Worm (Caenorhabditis elegans) whole organism, late embryonic: ENCODE measurements around the gene rpn-12.

Source experiments
- C38D4.7 ChIP-seq: fragments of 200-800 bp; sonication (Bioruptor generic); optimal IDR thresholded peaks from 2 replicates; lab custom pipeline; 2018; ENCODE audit warnings: mild to moderate bottlenecking, missing genetic modification characterization, moderate library complexity, missing compliant biosample characterization
- F13H6.1 ChIP-seq: sonication (generic microtip); optimal IDR thresholded peaks from 2 replicates; lab custom pipeline; 2016; ENCODE audit warnings: missing genetic modification characterization, missing compliant biosample characterization
- K02D7.2 ChIP-seq: sonication (generic microtip); optimal IDR thresholded peaks from 2 replicates; lab custom pipeline; 2017; ENCODE audit warnings: mild to moderate bottlenecking, missing genetic modification characterization, missing compliant biosample characterization
- Y22D7AL.16 ChIP-seq: sonication (generic microtip); optimal IDR thresholded peaks from 2 replicates; lab custom pipeline; 2016; ENCODE audit warnings: missing genetic modification characterization, missing compliant biosample characterization
- ama-1 ChIP-seq: fragments of 150-350 bp; optimal IDR thresholded peaks from 2 replicates; lab custom pipeline; 2014
- ceh-14 ChIP-seq: sonication (generic microtip); optimal IDR thresholded peaks from 2 replicates; lab custom pipeline; 2016; ENCODE audit warnings: missing genotype, missing genetic modification characterization, missing compliant biosample characterization
- ceh-18 ChIP-seq: sonication (generic microtip); optimal IDR thresholded peaks from 2 replicates; lab custom pipeline; 2016; ENCODE audit warnings: missing genetic modification characterization, missing compliant biosample characterization
- ceh-19 ChIP-seq: fragments of 200-800 bp; sonication (Bioruptor generic); optimal IDR thresholded peaks from 2 replicates; lab custom pipeline; 2018; ENCODE audit warnings: mild to moderate bottlenecking, missing genetic modification characterization, missing compliant biosample characterization
- ceh-2 ChIP-seq: sonication (generic microtip); optimal IDR thresholded peaks from 2 replicates; lab custom pipeline; 2016; ENCODE audit warnings: missing genotype, missing genetic modification characterization, missing compliant biosample characterization
- ceh-34 ChIP-seq: sonication (generic microtip); optimal IDR thresholded peaks from 2 replicates; lab custom pipeline; 2016; ENCODE audit warnings: mild to moderate bottlenecking, missing genetic modification characterization, missing compliant biosample characterization
- ceh-45 ChIP-seq: fragments of 200-800 bp; sonication (Bioruptor generic); IDR thresholded peaks from 2 replicates; pipeline ENCODE4 v1.3.6; 2022; ENCODE audit warnings: missing genetic modification reagents, missing genetic modification characterization, missing compliant biosample characterization
- ceh-48 ChIP-seq: sonication (generic microtip); optimal IDR thresholded peaks from 2 replicates; lab custom pipeline; 2016; ENCODE audit warnings: missing genetic modification characterization, inconsistent platforms, missing compliant biosample characterization
- dmd-4 ChIP-seq: sonication (generic microtip); optimal IDR thresholded peaks from 2 replicates; lab custom pipeline; 2016; ENCODE audit warnings: borderline replicate concordance, missing genetic modification characterization, missing compliant biosample characterization
- dve-1 ChIP-seq: sonication (generic microtip); optimal IDR thresholded peaks from 2 replicates; lab custom pipeline; 2017; ENCODE audit warnings: antibody characterized with exemption, mild to moderate bottlenecking, missing genetic modification characterization, missing compliant biosample characterization
- elt-4 ChIP-seq: sonication (generic microtip); optimal IDR thresholded peaks from 2 replicates; lab custom pipeline; 2016; ENCODE audit warnings: missing genetic modification characterization, missing compliant biosample characterization
- ets-4 ChIP-seq: sonication (generic microtip); optimal IDR thresholded peaks from 2 replicates; lab custom pipeline; 2016; ENCODE audit warnings: missing genetic modification characterization, missing compliant biosample characterization
- eyg-1 ChIP-seq: sonication (generic microtip); optimal IDR thresholded peaks from 2 replicates; lab custom pipeline; 2016; ENCODE audit warnings: missing genotype, missing genetic modification characterization, missing compliant biosample characterization
- fkh-10 ChIP-seq: fragments of 150-350 bp; optimal IDR thresholded peaks from 2 replicates; lab custom pipeline; 2014; ENCODE audit warnings: missing biosample characterization, missing genetic modification reagents, missing genetic modification characterization
- gmeb-2 ChIP-seq: sonication (generic microtip); optimal IDR thresholded peaks from 2 replicates; lab custom pipeline; 2016; ENCODE audit warnings: missing genetic modification characterization, inconsistent platforms, missing compliant biosample characterization
- hlh-15 ChIP-seq: sonication (generic microtip); optimal IDR thresholded peaks from 2 replicates; lab custom pipeline; 2016; ENCODE audit warnings: missing genetic modification characterization, missing compliant biosample characterization
- hlh-30 ChIP-seq: sonication (generic microtip); optimal IDR thresholded peaks from 2 replicates; lab custom pipeline; 2017; ENCODE audit warnings: antibody characterized with exemption, missing genetic modification characterization, missing compliant biosample characterization; ENCODE audit not compliant: insufficient read depth
- lim-6 ChIP-seq: sonication (generic microtip); optimal IDR thresholded peaks from 2 replicates; lab custom pipeline; 2016; ENCODE audit warnings: missing genetic modification characterization, missing compliant biosample characterization
- lin-11 ChIP-seq: fragments of 200-800 bp; sonication (Bioruptor generic); optimal IDR thresholded peaks from 2 replicates; lab custom pipeline; 2018; ENCODE audit warnings: mild to moderate bottlenecking, missing genetic modification characterization, missing compliant biosample characterization
- mec-3 ChIP-seq: sonication (generic microtip); optimal IDR thresholded peaks from 2 replicates; lab custom pipeline; 2016; ENCODE audit warnings: borderline replicate concordance, missing genetic modification characterization, missing compliant biosample characterization
- npax-4 ChIP-seq: sonication (generic microtip); optimal IDR thresholded peaks from 2 replicates; lab custom pipeline; 2016; ENCODE audit warnings: missing genetic modification characterization, missing compliant biosample characterization
- pag-3 ChIP-seq: sonication (generic microtip); optimal IDR thresholded peaks from 2 replicates; lab custom pipeline; 2016; ENCODE audit warnings: missing compliant biosample characterization, missing genetic modification characterization, borderline replicate concordance
- pax-1 ChIP-seq: fragments of 150-350 bp; optimal IDR thresholded peaks from 2 replicates; lab custom pipeline; 2014; ENCODE audit warnings: missing biosample characterization, missing genetic modification characterization
- pha-2 ChIP-seq: sonication (generic microtip); optimal IDR thresholded peaks from 2 replicates; lab custom pipeline; 2017; ENCODE audit warnings: mild to moderate bottlenecking, missing genetic modification characterization, missing compliant biosample characterization
- pha-4 ChIP-seq: fragments of 150-350 bp; optimal IDR thresholded peaks from 2 replicates; lab custom pipeline; 2018; ENCODE audit warnings: missing biosample characterization, missing genetic modification reagents, missing genetic modification characterization
- pqm-1 ChIP-seq: sonication (generic microtip); optimal IDR thresholded peaks from 2 replicates; lab custom pipeline; 2016; ENCODE audit warnings: missing genetic modification characterization, missing compliant biosample characterization
- pros-1 ChIP-seq: fragments of 150-350 bp; optimal IDR thresholded peaks from 2 replicates; lab custom pipeline; 2014; ENCODE audit warnings: missing biosample characterization, missing genetic modification reagents, missing genetic modification characterization
- rnt-1 ChIP-seq: sonication (generic microtip); optimal IDR thresholded peaks from 2 replicates; lab custom pipeline; 2016; ENCODE audit warnings: missing genetic modification characterization, missing compliant biosample characterization
- sdc-2 ChIP-seq: sonication (generic microtip); optimal IDR thresholded peaks from 2 replicates; lab custom pipeline; 2016; ENCODE audit warnings: missing genotype, missing genetic modification characterization, missing compliant biosample characterization
- sox-2 ChIP-seq: fragments of 200-800 bp; sonication (Bioruptor generic); IDR thresholded peaks from 2 replicates; pipeline ENCODE4 v1.3.6; 2022; ENCODE audit warnings: missing genetic modification reagents, missing genetic modification characterization, missing compliant biosample characterization
- sox-4 ChIP-seq: sonication (generic microtip); optimal IDR thresholded peaks from 2 replicates; lab custom pipeline; 2017; ENCODE audit warnings: mild to moderate bottlenecking, missing genetic modification characterization, inconsistent platforms, missing compliant biosample characterization
- tbx-2 ChIP-seq: sonication (generic microtip); optimal IDR thresholded peaks from 2 replicates; lab custom pipeline; 2016; ENCODE audit warnings: missing genetic modification characterization, missing compliant biosample characterization
- unc-86 ChIP-seq: sonication (generic microtip); optimal IDR thresholded peaks from 2 replicates; lab custom pipeline; 2016; ENCODE audit warnings: missing genetic modification characterization, missing compliant biosample characterization
- zip-5 ChIP-seq: sonication (generic microtip); optimal IDR thresholded peaks from 2 replicates; lab custom pipeline; 2016; ENCODE audit warnings: missing genetic modification characterization, missing compliant biosample characterization

The rpn-12 gene

ce11 chrII:11621576-11621975 is 31.3 kb upstream of the rpn-12 start:
- TF ChIP-seq sdc-2 (tag; lab: Kevin White, UChicago) (no peak), ceh-19 (GFP tag; lab: Kevin White, UChicago) (no peak), tbx-2 (tag; lab: Kevin White, UChicago) (no peak), pag-3 (tag; lab: Kevin White, UChicago) (no peak), pqm-1 (tag; lab: Kevin White, UChicago) (no peak), Y22D7AL.16 (tag; lab: Kevin White, UChicago) (no peak), mec-3 (tag; lab: Kevin White, UChicago) (no peak), gmeb-2 (tag; lab: Kevin White, UChicago) (no peak), pros-1 (tag; lab: Kevin White, UChicago) (no peak), sox-4 (tag; lab: Kevin White, UChicago) (no peak), lim-6 (no peak), sox-2 (no peak), pha-4 (tag; lab: Kevin White, UChicago) (no peak)

- TF ChIP-seq hlh-15 = no peak
- TF ChIP-seq pha-4 (tag; lab: Kevin White, UChicago) = no peak
- no peak for TF ChIP-seq eyg-1
- no peak for TF ChIP-seq ceh-14 (tag; lab: Kevin White, UChicago)
- no peak for TF ChIP-seq ceh-48
- no peak for TF ChIP-seq ceh-2 (tag; lab: Kevin White, UChicago)
- TF ChIP-seq ama-1 (lab: Kevin White, UChicago) = no peak
- TF ChIP-seq pros-1 (tag; lab: Kevin White, UChicago) = no peak
- TF ChIP-seq ceh-45 (GFP tag; lab: Robert Waterston, UW) = no peak
- no peak for TF ChIP-seq mec-3 (tag; lab: Kevin White, UChicago)
- no peak for TF ChIP-seq hlh-30 (tag; lab: Kevin White, UChicago)
- TF ChIP-seq ceh-18 = no peak
- no peak for TF ChIP-seq K02D7.2 (tag; lab: Kevin White, UChicago)
- TF ChIP-seq unc-86 = no peak
- TF ChIP-seq, all 69 proteins: peak for 0
These were observed 30.3 kb upstream of the rpn-12 start for ce11 chrII:11622605-11623004.

- no peak for TF ChIP-seq npax-4 (tag; lab: Kevin White, UChicago)
- TF ChIP-seq ceh-14 (tag; lab: Kevin White, UChicago) = no peak
- TF ChIP-seq elt-4 (tag; lab: Kevin White, UChicago) = no peak
- TF ChIP-seq pax-1 (tag; lab: Kevin White, UChicago) = no peak
- TF ChIP-seq ceh-2 (tag; lab: Kevin White, UChicago) = no peak
- TF ChIP-seq hlh-30 (tag; lab: Kevin White, UChicago) = no peak
- no peak for TF ChIP-seq pha-2 (tag; lab: Kevin White, UChicago)
- TF ChIP-seq ceh-19 (GFP tag; lab: Kevin White, UChicago) = no peak
- TF ChIP-seq fkh-10 = no peak
- no peak for TF ChIP-seq zip-5 (tag; lab: Kevin White, UChicago)
- no peak for TF ChIP-seq C38D4.7 (GFP tag; lab: Kevin White, UChicago)
- TF ChIP-seq F13H6.1 (tag; lab: Kevin White, UChicago) = no peak
- TF ChIP-seq rnt-1 (tag; lab: Kevin White, UChicago) = no peak
- no peak for TF ChIP-seq ets-4 (tag; lab: Kevin White, UChicago)
- no peak for TF ChIP-seq pqm-1 (tag; lab: Kevin White, UChicago)
- TF ChIP-seq pros-1 (tag; lab: Kevin White, UChicago) = no peak
These were observed 25.0 kb upstream of the rpn-12 start for ce11 chrII:11627904-11628303.

- TF ChIP-seq pha-4 (tag; lab: Kevin White, UChicago) (no peak), zip-5 (tag; lab: Kevin White, UChicago) (no peak), lin-11 (no peak), ama-1 (lab: Kevin White, UChicago) (no peak), dmd-4 (no peak), ceh-34 (tag; lab: Kevin White, UChicago) (no peak), dve-1 (no peak), unc-86 (no peak)
These were observed 23.0 kb upstream of the rpn-12 start for ce11 chrII:11629957-11630356.
